Fruit fly (Drosophila melanogaster) whole organism, pupa: ENCODE measurements around the gene CG43894.

Source experiments
- CG10348 ChIP-seq: fragments of 200-800 bp; sonication (Bioruptor generic); IDR thresholded peaks from 2 replicates; pipeline ENCODE4 v1.3.6; 2022; ENCODE audit warnings: missing biosample characterization, missing genetic modification characterization
- CG12605 ChIP-seq: fragments of 200-800 bp; sonication (Bioruptor generic); IDR thresholded peaks from 2 replicates; pipeline ENCODE4 v1.3.6; 2022; ENCODE audit warnings: missing biosample characterization, missing genetic modification characterization
- CG13204 ChIP-seq: fragments of 200-800 bp; sonication (Bioruptor generic); optimal IDR thresholded peaks from 2 replicates; lab custom pipeline; 2018; ENCODE audit warnings: missing biosample characterization, mild to moderate bottlenecking, missing genetic modification characterization, moderate library complexity
- CG14655 ChIP-seq: fragments of 200-800 bp; sonication (Bioruptor generic); optimal IDR thresholded peaks from 3 replicates; lab custom pipeline; 2017; ENCODE audit warnings: mild to moderate bottlenecking, missing biosample characterization, missing genetic modification reagents, missing genetic modification characterization
- CG15710 ChIP-seq: fragments of 200-800 bp; sonication (Bioruptor generic); optimal IDR thresholded peaks from 2 replicates; lab custom pipeline; 2018; ENCODE audit warnings: missing biosample characterization, mild to moderate bottlenecking, missing genetic modification characterization, moderate library complexity
- CG17806 ChIP-seq: fragments of 200-800 bp; sonication (Bioruptor generic); optimal IDR thresholded peaks from 2 replicates; lab custom pipeline; 2018; ENCODE audit warnings: missing biosample characterization, mild to moderate bottlenecking, missing genetic modification characterization, moderate library complexity
- CG32121 ChIP-seq: fragments of 200-800 bp; sonication (Bioruptor generic); IDR thresholded peaks from 2 replicates; pipeline ENCODE4 v1.3.6; 2022; ENCODE audit warnings: missing biosample characterization, missing genetic modification characterization
- CG34367 ChIP-seq: fragments of 200-800 bp; sonication (Bioruptor generic); optimal IDR thresholded peaks from 2 replicates; lab custom pipeline; 2018; ENCODE audit warnings: missing biosample characterization, mild to moderate bottlenecking, missing genetic modification characterization
- CG4496 ChIP-seq: fragments of 200-800 bp; sonication (Bioruptor generic); IDR thresholded peaks from 3 replicates; pipeline ENCODE4 v1.3.6; 2022; ENCODE audit warnings: missing biosample characterization, missing genetic modification characterization
- CG8159 ChIP-seq: fragments of 200-800 bp; sonication (Bioruptor generic); optimal IDR thresholded peaks from 3 replicates; lab custom pipeline; 2018; ENCODE audit warnings: missing biosample characterization, mild to moderate bottlenecking, missing genetic modification characterization, moderate library complexity
- CG8301 ChIP-seq: fragments of 200-800 bp; sonication (Bioruptor generic); optimal IDR thresholded peaks from 2 replicates; lab custom pipeline; 2018; ENCODE audit warnings: missing biosample characterization, mild to moderate bottlenecking, missing genetic modification characterization
- CG9948 ChIP-seq: fragments of 200-800 bp; sonication (Bioruptor generic); optimal IDR thresholded peaks from 2 replicates; lab custom pipeline; 2018; ENCODE audit warnings: missing biosample characterization, mild to moderate bottlenecking, missing genetic modification characterization, moderate library complexity
- D1 ChIP-seq: fragments of 200-800 bp; sonication (Bioruptor generic); optimal IDR thresholded peaks from 2 replicates; lab custom pipeline; 2018; ENCODE audit warnings: missing biosample characterization, mild to moderate bottlenecking, missing genetic modification characterization, moderate library complexity
- EcR ChIP-seq: fragments of 200-800 bp; sonication (Bioruptor generic); optimal IDR thresholded peaks from 3 replicates; lab custom pipeline; 2019; ENCODE audit warnings: missing biosample characterization, missing genetic modification characterization, mild to moderate bottlenecking, moderate library complexity, missing genetic modification reagents
- Ets98B ChIP-seq: fragments of 200-800 bp; sonication (Bioruptor generic); IDR thresholded peaks from 2 replicates; pipeline ENCODE4 v1.3.6; 2022; ENCODE audit warnings: missing biosample characterization, missing genetic modification characterization
- Pif1A ChIP-seq: fragments of 200-800 bp; sonication (Bioruptor generic); optimal IDR thresholded peaks from 3 replicates; lab custom pipeline; 2016; ENCODE audit warnings: missing biosample characterization, missing genetic modification characterization
- Pif1B ChIP-seq: fragments of 200-800 bp; sonication (Bioruptor generic); optimal IDR thresholded peaks from 3 replicates; lab custom pipeline; 2016; ENCODE audit warnings: missing biosample characterization, missing genetic modification characterization
- Snoo ChIP-seq: fragments of 200-800 bp; sonication (Bioruptor generic); optimal IDR thresholded peaks from 3 replicates; lab custom pipeline; 2017; ENCODE audit warnings: missing biosample characterization, mild to moderate bottlenecking, missing genetic modification characterization, inconsistent platforms
- fd96Ca ChIP-seq: fragments of 200-800 bp; sonication (Bioruptor generic); IDR thresholded peaks from 3 replicates; pipeline ENCODE4 v1.3.6; 2022; ENCODE audit warnings: missing biosample characterization, missing genetic modification characterization
- gl ChIP-seq: fragments of 200-800 bp; sonication (Bioruptor generic); optimal IDR thresholded peaks from 2 replicates; lab custom pipeline; 2018; ENCODE audit warnings: missing biosample characterization, mild to moderate bottlenecking, missing genetic modification characterization
- rn ChIP-seq: fragments of 200-800 bp; sonication (Bioruptor generic); IDR thresholded peaks from 2 replicates; pipeline ENCODE4 v1.3.6; 2022; ENCODE audit warnings: missing biosample characterization, missing genetic modification characterization

The CG43894 gene

dm6 chr3L:12889353-12889820 lies at the start of gene CG43894:
CG43894 (plus strand) TSS chr3L:12889770.
- no peak for TF ChIP-seq Pif1B
- TF ChIP-seq gl (tag; lab: Kevin White, UChicago) = no peak
- TF ChIP-seq CG34367 (tag; lab: Kevin White, UChicago) = no peak
- no peak for TF ChIP-seq CG9948
- no peak for TF ChIP-seq Pif1A (GFP tag; lab: Kevin White, UChicago)
- no peak for TF ChIP-seq CG10348 (GFP tag; lab: Robert Waterston, UW)

dm6 chr3L:12839882-12840281 lies 49.7 kb upstream of the CG43894 start:
- no peak for TF ChIP-seq CG9948
- TF ChIP-seq Snoo (tag; lab: Kevin White, UChicago) = no peak
- no peak for TF ChIP-seq CG8159 (tag; lab: Kevin White, UChicago)
- TF ChIP-seq Ets98B = no peak
- no peak for TF ChIP-seq CG14655 (GFP tag; lab: Kevin White, UChicago)
- TF ChIP-seq, all 21 proteins: peak for 0

- TF ChIP-seq CG8301 (tag; lab: Kevin White, UChicago) (no peak), Ets98B (no peak), CG17806 (tag; lab: Kevin White, UChicago) (no peak), gl (tag; lab: Kevin White, UChicago) (no peak), CG15710 (tag; lab: Kevin White, UChicago) (no peak), fd96Ca (GFP tag; lab: Robert Waterston, UW) (no peak), CG12605 (no peak), CG8159 (tag; lab: Kevin White, UChicago) (no peak), CG4496 (GFP tag; lab: Robert Waterston, UW) (no peak)
These were observed 48.1 kb upstream of the CG43894 start for dm6 chr3L:12841459-12841858.

dm6 chr3L:12842532-12842931 lies 47.0 kb upstream of the CG43894 start:
- TF ChIP-seq CG10348 (GFP tag; lab: Robert Waterston, UW) (no peak), Pif1A (GFP tag; lab: Kevin White, UChicago) (no peak), rn (GFP tag; lab: Robert Waterston, UW) (no peak), Ets98B (no peak), CG8159 (tag; lab: Kevin White, UChicago) (no peak), gl (tag; lab: Kevin White, UChicago) (no peak), EcR (GFP tag; lab: Kevin White, UChicago) (no peak), Snoo (tag; lab: Kevin White, UChicago) (no peak), Pif1B (no peak), CG9948 (no peak), CG14655 (GFP tag; lab: Kevin White, UChicago) (no peak), CG15710 (tag; lab: Kevin White, UChicago) (no peak)

- TF ChIP-seq CG8159 (tag; lab: Kevin White, UChicago) (peak; percentile 98), fd96Ca (GFP tag; lab: Robert Waterston, UW) (no peak; the same call in none of the 3 replicates), Pif1B (peak; percentile 95), rn (GFP tag; lab: Robert Waterston, UW) (peak; percentile 95), gl (tag; lab: Kevin White, UChicago) (peak; percentile 94), CG10348 (GFP tag; lab: Robert Waterston, UW) (peak; percentile 91), CG32121 (peak; percentile 98), CG14655 (GFP tag; lab: Kevin White, UChicago) (peak; percentile 97), CG12605 (peak; percentile 96), CG17806 (tag; lab: Kevin White, UChicago) (peak; percentile 98), CG8301 (tag; lab: Kevin White, UChicago) (peak; percentile 95), EcR (GFP tag; lab: Kevin White, UChicago) (peak; percentile 28), CG9948 (peak; percentile 96), Pif1A (GFP tag; lab: Kevin White, UChicago) (peak; percentile 98), CG15710 (tag; lab: Kevin White, UChicago) (peak; percentile 97), CG4496 (GFP tag; lab: Robert Waterston, UW) (peak; percentile 99), CG13204 (GFP tag; lab: Kevin White, UChicago) (no peak), Ets98B (peak; percentile 98), CG34367 (tag; lab: Kevin White, UChicago) (peak; percentile 97), Snoo (tag; lab: Kevin White, UChicago) (peak; percentile 98), D1 (peak; percentile 95)
- TF ChIP-seq, all 21 proteins: peak for 19
These were observed 46.3 kb upstream of the CG43894 start, which contains the start of gene nebu for dm6 chr3L:12843056-12843799. nebu (minus strand) TSS chr3L:12843106.

- TF ChIP-seq Snoo (tag; lab: Kevin White, UChicago) = peak; percentile 36
- TF ChIP-seq CG4496 (GFP tag; lab: Robert Waterston, UW) = peak; percentile 62
- no peak for TF ChIP-seq CG10348 (GFP tag; lab: Robert Waterston, UW)
- no peak for TF ChIP-seq CG9948
These were observed 39.7 kb upstream of the CG43894 start, which contains the start of the genes CG10948 and Wbp2 for dm6 chr3L:12849867-12850301. CG10948 (minus strand) TSS chr3L:12850117. Wbp2 (plus strand) TSS chr3L:12850165.
